Fruit fly (Drosophila melanogaster) whole organism, embryonic: ENCODE data around the gene par-6.

ENCODE experiments used
- CG10274 ChIP-seq: fragments of 200-800 bp; sonication (Bioruptor generic); optimal IDR thresholded peaks from 3 replicates; lab custom pipeline; 2017; ENCODE audit warnings: missing biosample characterization, mild to moderate bottlenecking, missing genetic modification characterization
- CG10543 ChIP-seq: fragments of 200-800 bp; sonication (Bioruptor generic); optimal IDR thresholded peaks from 3 replicates; lab custom pipeline; 2017; ENCODE audit warnings: missing biosample characterization, mild to moderate bottlenecking, missing genetic modification characterization, moderate library complexity
- CG10565 ChIP-seq: fragments of 200-800 bp; sonication (Bioruptor generic); optimal IDR thresholded peaks from 3 replicates; lab custom pipeline; 2016; ENCODE audit warnings: missing biosample characterization, mild to moderate bottlenecking, missing genetic modification characterization
- CG11093 ChIP-seq: fragments of 200-800 bp; sonication (Bioruptor generic); IDR thresholded peaks from 3 replicates; pipeline ENCODE4 v1.3.6; 2022; ENCODE audit warnings: missing biosample characterization, missing genetic modification characterization
- CG1233 ChIP-seq: fragments of 200-800 bp; sonication (Bioruptor generic); optimal IDR thresholded peaks from 4 replicates; lab custom pipeline; 2018; ENCODE audit warnings: missing biosample characterization, mild to moderate bottlenecking, missing genetic modification characterization
- CG12659 ChIP-seq: fragments of 200-800 bp; sonication (Bioruptor generic); optimal IDR thresholded peaks from 3 replicates; lab custom pipeline; 2017; ENCODE audit warnings: mild to moderate bottlenecking, missing biosample characterization, missing genetic modification reagents, missing genetic modification characterization
- CG14050 ChIP-seq: fragments of 200-800 bp; sonication (Bioruptor generic); IDR thresholded peaks from 3 replicates; pipeline ENCODE4 v1.3.6; 2022; ENCODE audit warnings: missing biosample characterization, missing genetic modification characterization
- CG17186 ChIP-seq: fragments of 200-800 bp; sonication (Bioruptor generic); optimal IDR thresholded peaks from 3 replicates; lab custom pipeline; 2017; ENCODE audit warnings: missing biosample characterization, missing genetic modification reagents, missing genetic modification characterization
- CG17328 ChIP-seq: fragments of 200-800 bp; sonication (Bioruptor generic); IDR thresholded peaks from 2 replicates; pipeline ENCODE4 v1.3.6; 2022; ENCODE audit warnings: missing biosample characterization, missing genetic modification characterization
- CG17802 ChIP-seq: fragments of 200-800 bp; sonication (Bioruptor generic); optimal IDR thresholded peaks from 2 replicates; lab custom pipeline; 2018; ENCODE audit warnings: missing biosample characterization, mild to moderate bottlenecking, missing genetic modification characterization, moderate library complexity
- CG18764 ChIP-seq: fragments of 200-800 bp; sonication (Bioruptor generic); optimal IDR thresholded peaks from 3 replicates; lab custom pipeline; 2016; ENCODE audit warnings: missing biosample characterization, missing genetic modification characterization
- CG2120 ChIP-seq: fragments of 200-800 bp; sonication (Bioruptor generic); optimal IDR thresholded peaks from 3 replicates; lab custom pipeline; 2016; ENCODE audit warnings: missing biosample characterization, missing genetic modification characterization
- CG30403 ChIP-seq: fragments of 200-800 bp; sonication (Bioruptor generic); optimal IDR thresholded peaks from 3 replicates; lab custom pipeline; 2016; ENCODE audit warnings: missing biosample characterization, missing genetic modification characterization
- CG30431 ChIP-seq: fragments of 200-800 bp; sonication (Bioruptor generic); optimal IDR thresholded peaks from 2 replicates; lab custom pipeline; 2017; ENCODE audit warnings: missing biosample characterization, missing genetic modification characterization
- CG31441 ChIP-seq: fragments of 200-800 bp; sonication (Bioruptor generic); IDR thresholded peaks from 2 replicates; pipeline ENCODE4 v1.3.6; 2022; ENCODE audit warnings: missing biosample characterization, missing genetic modification characterization
- CG32772 ChIP-seq: fragments of 200-800 bp; sonication (Bioruptor generic); IDR thresholded peaks from 2 replicates; pipeline ENCODE4 v1.3.6; 2022; ENCODE audit warnings: missing biosample characterization, missing genetic modification characterization
- CG3281 ChIP-seq: fragments of 200-800 bp; sonication (Bioruptor generic); optimal IDR thresholded peaks from 3 replicates; lab custom pipeline; 2017; ENCODE audit warnings: missing biosample characterization, mild to moderate bottlenecking, missing genetic modification characterization
- CG33557 ChIP-seq: fragments of 200-800 bp; sonication (Bioruptor generic); optimal IDR thresholded peaks from 2 replicates; lab custom pipeline; 2019; ENCODE audit warnings: missing biosample characterization, mild to moderate bottlenecking, missing genetic modification characterization, moderate library complexity
- CG3407 ChIP-seq: fragments of 200-800 bp; sonication (Bioruptor generic); optimal IDR thresholded peaks from 2 replicates; lab custom pipeline; 2018; ENCODE audit warnings: missing biosample characterization, mild to moderate bottlenecking, missing genetic modification characterization
- CG3838 ChIP-seq: fragments of 200-800 bp; sonication (Bioruptor generic); optimal IDR thresholded peaks from 3 replicates; lab custom pipeline; 2016; ENCODE audit warnings: missing biosample characterization, missing genetic modification characterization
- CG42726 ChIP-seq: fragments of 200-800 bp; sonication (Bioruptor generic); IDR thresholded peaks from 2 replicates; pipeline ENCODE4 v1.3.6; 2022; ENCODE audit warnings: missing biosample characterization, missing genetic modification characterization; ENCODE audit not compliant: partially characterized antibody
- CG7271 ChIP-seq: fragments of 200-800 bp; sonication (Bioruptor generic); optimal IDR thresholded peaks from 2 replicates; lab custom pipeline; 2018; ENCODE audit warnings: missing biosample characterization, mild to moderate bottlenecking, missing genetic modification characterization, moderate library complexity
- CG7963 ChIP-seq: fragments of 200-800 bp; sonication (Bioruptor generic); IDR thresholded peaks from 3 replicates; pipeline ENCODE4 v1.3.6; 2022; ENCODE audit warnings: missing biosample characterization, missing genetic modification characterization; ENCODE audit not compliant: partially characterized antibody
- CG8478 ChIP-seq: fragments of >200 bp; optimal IDR thresholded peaks from 2 replicates; lab custom pipeline; 2018
- CkIIα-i1 ChIP-seq: fragments of 200-800 bp; sonication (Bioruptor generic); IDR thresholded peaks from 2 replicates; pipeline ENCODE4 v1.3.6; 2022; ENCODE audit warnings: missing biosample characterization, missing genetic modification characterization
- Dip3 ChIP-seq: fragments of 200-800 bp; sonication (Bioruptor generic); optimal IDR thresholded peaks from 3 replicates; lab custom pipeline; 2016; ENCODE audit warnings: missing biosample characterization, missing genetic modification characterization
- Doc3 ChIP-seq: fragments of 200-800 bp; sonication (Bioruptor generic); IDR thresholded peaks from 3 replicates; pipeline ENCODE4 v1.3.6; 2022; ENCODE audit warnings: missing biosample characterization, missing genetic modification characterization; ENCODE audit not compliant: partially characterized antibody
- H15 ChIP-seq: fragments of 200-800 bp; sonication (Bioruptor generic); IDR thresholded peaks from 3 replicates; pipeline ENCODE4 v1.3.6; 2022; ENCODE audit warnings: missing biosample characterization, missing genetic modification characterization
- HLHmδ ChIP-seq: fragments of 200-800 bp; sonication (Bioruptor generic); optimal IDR thresholded peaks from 2 replicates; lab custom pipeline; 2018; ENCODE audit warnings: missing biosample characterization, mild to moderate bottlenecking, missing genetic modification characterization, moderate library complexity
- NK7.1 ChIP-seq: fragments of 200-800 bp; sonication (Bioruptor generic); optimal IDR thresholded peaks from 3 replicates; lab custom pipeline; 2016; ENCODE audit warnings: missing biosample characterization, missing genetic modification characterization
- Sry-β ChIP-seq: fragments of 200-800 bp; sonication (Bioruptor generic); optimal IDR thresholded peaks from 2 replicates; lab custom pipeline; 2018; ENCODE audit warnings: missing biosample characterization, mild to moderate bottlenecking, missing genetic modification characterization, moderate library complexity
- Tbp ChIP-seq: fragments of >200 bp; optimal IDR thresholded peaks from 2 replicates; lab custom pipeline; 2018; ENCODE audit warnings: missing biosample characterization, missing genetic modification characterization
- Xrp1 ChIP-seq: fragments of 200-800 bp; sonication (Bioruptor generic); IDR thresholded peaks from 2 replicates; pipeline ENCODE4 v1.3.6; 2022; ENCODE audit warnings: missing biosample characterization, missing genetic modification characterization
- chif ChIP-seq, 2 experiments: fragments of 200-800 bp; sonication (Bioruptor generic); optimal IDR thresholded peaks; 3 replicates each; lab custom pipeline; 2016; ENCODE audit warnings: missing biosample characterization in 2 of 2, missing genetic modification characterization in 2 of 2
- croc ChIP-seq: fragments of 200-800 bp; sonication (Bioruptor generic); conservative IDR thresholded peaks from 3 replicates; pipeline ENCODE4 v1.3.6; 2022; ENCODE audit warnings: missing biosample characterization, missing genetic modification characterization
- disco-r ChIP-seq: fragments of 200-800 bp; sonication (Bioruptor generic); optimal IDR thresholded peaks from 2 replicates; lab custom pipeline; 2016; ENCODE audit warnings: missing biosample characterization, missing genetic modification characterization
- inv ChIP-seq: fragments of 200-800 bp; sonication (Bioruptor generic); IDR thresholded peaks from 2 replicates; pipeline ENCODE4 v1.3.6; 2022; ENCODE audit warnings: missing biosample characterization, missing genetic modification characterization; ENCODE audit not compliant: partially characterized antibody
- jigr1 ChIP-seq: fragments of 200-800 bp; sonication (Bioruptor generic); IDR thresholded peaks from 3 replicates; pipeline ENCODE4 v1.3.6; 2022; ENCODE audit warnings: missing biosample characterization, missing genetic modification characterization
- kay ChIP-seq: fragments of 200-800 bp; sonication (Bioruptor generic); optimal IDR thresholded peaks from 2 replicates; lab custom pipeline; 2016; ENCODE audit warnings: missing biosample characterization, missing genetic modification characterization
- knrl ChIP-seq: fragments of 200-800 bp; sonication (Bioruptor generic); IDR thresholded peaks from 3 replicates; pipeline ENCODE4 v1.3.6; 2022; ENCODE audit warnings: missing biosample characterization, missing genetic modification characterization; ENCODE audit not compliant: partially characterized antibody
- maf-S ChIP-seq: fragments of 200-800 bp; sonication (Bioruptor generic); optimal IDR thresholded peaks from 2 replicates; lab custom pipeline; 2016; ENCODE audit warnings: missing biosample characterization, missing genetic modification characterization
- mirr ChIP-seq: fragments of 200-800 bp; sonication (Bioruptor generic); optimal IDR thresholded peaks from 3 replicates; lab custom pipeline; 2018; ENCODE audit warnings: missing biosample characterization, mild to moderate bottlenecking, missing genetic modification characterization
- nau ChIP-seq: fragments of 200-800 bp; sonication (Bioruptor generic); optimal IDR thresholded peaks from 3 replicates; lab custom pipeline; 2017; ENCODE audit warnings: missing biosample characterization, mild to moderate bottlenecking, missing genetic modification characterization, missing genetic modification reagents
- odd ChIP-seq: fragments of 200-800 bp; sonication (Bioruptor generic); optimal IDR thresholded peaks from 2 replicates; lab custom pipeline; 2017; ENCODE audit warnings: missing biosample characterization, mild to moderate bottlenecking, missing genetic modification characterization
- onecut ChIP-seq: fragments of 200-800 bp; sonication (Bioruptor generic); IDR thresholded peaks from 2 replicates; pipeline ENCODE4 v1.3.6; 2022; ENCODE audit warnings: missing biosample characterization, missing genetic modification characterization
- p53 ChIP-seq: fragments of 200-800 bp; sonication (Bioruptor generic); optimal IDR thresholded peaks from 2 replicates; lab custom pipeline; 2016; ENCODE audit warnings: missing biosample characterization, missing genetic modification characterization
- peb ChIP-seq: fragments of 200-800 bp; sonication (Bioruptor generic); IDR thresholded peaks from 2 replicates; pipeline ENCODE4 v1.3.6; 2022; ENCODE audit warnings: missing biosample characterization, missing genetic modification characterization
- psq ChIP-seq: fragments of 200-800 bp; sonication (Bioruptor generic); optimal IDR thresholded peaks from 2 replicates; lab custom pipeline; 2017; ENCODE audit warnings: missing biosample characterization, missing genetic modification characterization
- salm ChIP-seq: fragments of 200-800 bp; sonication (Bioruptor generic); optimal IDR thresholded peaks from 2 replicates; lab custom pipeline; 2018; ENCODE audit warnings: missing biosample characterization, mild to moderate bottlenecking, missing genetic modification characterization
- sens-2 ChIP-seq: fragments of 200-800 bp; sonication (Bioruptor generic); IDR thresholded peaks from 2 replicates; pipeline ENCODE4 v1.3.6; 2022; ENCODE audit warnings: missing biosample characterization, missing genetic modification characterization
- sima ChIP-seq: fragments of 200-800 bp; sonication (Bioruptor generic); optimal IDR thresholded peaks from 2 replicates; lab custom pipeline; 2016; ENCODE audit warnings: missing biosample characterization, missing genetic modification characterization
- sqz ChIP-seq: fragments of 200-800 bp; sonication (Bioruptor generic); optimal IDR thresholded peaks from 3 replicates; lab custom pipeline; 2018; ENCODE audit warnings: missing biosample characterization, mild to moderate bottlenecking, missing genetic modification characterization

The par-6 gene

dm6 chrX:17694873-17695446 is 8.2 kb upstream of the par-6 start (continued):
- TF ChIP-seq sens-2 (GFP tag; lab: Robert Waterston, UW) (no peak), CG17802 (tag; lab: Kevin White, UChicago) (no peak), CG12659 (GFP tag; lab: Kevin White, UChicago) (peak; percentile 6), CG30431 (GFP tag; lab: Kevin White, UChicago) (no peak), CG42726 (no peak), Sry-β (GFP tag; lab: Kevin White, UChicago) (no peak), p53 (GFP tag; lab: Kevin White, UChicago) (no peak), CG2120 (GFP tag; lab: Kevin White, UChicago) (peak; percentile 8), CG14050 (GFP tag; lab: Robert Waterston, UW) (no peak), CkIIα-i1 (no peak), CG7271 (tag; lab: Kevin White, UChicago) (no peak), CG10274 (no peak), CG10543 (GFP tag; lab: Kevin White, UChicago) (no peak), CG17328 (GFP tag; lab: Robert Waterston, UW) (0 out of 2 replicates have a peak, but pooled peaks have one; percentile 20), onecut (no peak), CG10565 (GFP tag; lab: Kevin White, UChicago) (no peak), sima (no peak), CG32772 (GFP tag; lab: Robert Waterston, UW) (no peak), CG11093 (GFP tag; lab: Robert Waterston, UW) (no peak), CG31441 (GFP tag; lab: Robert Waterston, UW) (peak; percentile 62), jigr1 (GFP tag; lab: Robert Waterston, UW) (no peak), kay (GFP tag; lab: Kevin White, UChicago) (no peak), knrl (GFP tag; lab: Robert Waterston, UW) (no peak), NK7.1 (no peak), CG8478 (lab: Kevin White, UChicago) (no peak), CG1233 (no peak), psq (no peak), Xrp1 (GFP tag; lab: Robert Waterston, UW) (no peak; the same call in 1 of the 2 replicates), CG30403 (GFP tag; lab: Kevin White, UChicago) (peak; percentile 3), Doc3 (GFP tag; lab: Robert Waterston, UW) (no peak), CG3407 (no peak), CG3281 (peak; percentile 44), mirr (GFP tag; lab: Kevin White, UChicago) (no peak), nau (no peak), croc (GFP tag; lab: Robert Waterston, UW) (no peak), salm (tag; lab: Kevin White, UChicago) (no peak), CG33557 (no peak), peb (GFP tag; lab: Robert Waterston, UW) (no peak), odd (GFP tag; lab: Kevin White, UChicago) (peak; percentile 43), sqz (no peak), H15 (GFP tag; lab: Robert Waterston, UW) (no peak), CG3838 (GFP tag; lab: Kevin White, UChicago) (no peak), disco-r (no peak), Tbp (GFP tag; lab: Kevin White, UChicago) (no peak), CG18764 (GFP tag; lab: Kevin White, UChicago) (no peak), chif (GFP tag; optimal IDR thresholded peaks at IDR 0.05; lab: Kevin White, UChicago) (no peak), HLHmδ (GFP tag; lab: Kevin White, UChicago) (no peak), CG17186 (GFP tag; lab: Kevin White, UChicago) (no peak), maf-S (GFP tag; lab: Kevin White, UChicago) (no peak), CG7963 (GFP tag; lab: Robert Waterston, UW) (no peak), inv (GFP tag; lab: Robert Waterston, UW) (no peak), Dip3 (no peak)
